Worm (Caenorhabditis elegans): Measurements from ENCODE around the gene C25D7.5.

ce11 chrV:15067165-15067564 is 14.7 kb downstream of the C25D7.5 start, which contains the start of gene C25D7.10:
- TF ChIP-seq ama-1 (optimal IDR thresholded peaks at IDR 0.05): no peak
- TF ChIP-seq scrt-1 (GFP tag; IDR thresholded peaks at IDR 0.05): no peak
- TF ChIP-seq flt-1 (GFP tag; IDR thresholded peaks at IDR 0.05): no peak

All from whole organism, early embryonic.